Fruit fly (Drosophila melanogaster): ENCODE data around the gene CG13362.

Gene CG13362

dm6 chrX:755642-756332 is 4.7 kb upstream of the CG13362 start (continued):
- TF ChIP-seq Doc2 (GFP tag; IDR thresholded peaks at IDR 0.05) (peak; percentile 31; the same call in 1 of the 2 replicates), CG31388 (GFP tag; optimal IDR thresholded peaks at IDR 0.05) (peak; percentile 68), NfI (GFP tag; optimal IDR thresholded peaks at IDR 0.05) (peak; percentile 82), z (GFP tag; IDR thresholded peaks at IDR 0.05) (peak; percentile 44; the same call in 1 of the 3 replicates), CG1529 (GFP tag; optimal IDR thresholded peaks at IDR 0.05) (peak; percentile 62), CG18011 (GFP tag; optimal IDR thresholded peaks at IDR 0.05) (peak; percentile 76), CG12659 (GFP tag; optimal IDR thresholded peaks at IDR 0.05) (peak; percentile 78), Nf-YC (tag; optimal IDR thresholded peaks at IDR 0.05) (peak; percentile 55), dmrt99B (tag; optimal IDR thresholded peaks at IDR 0.05) (peak; percentile 82), Lpt (GFP tag; optimal IDR thresholded peaks at IDR 0.05) (no peak), zen (tag; optimal IDR thresholded peaks at IDR 0.05) (peak; percentile 12), disco-r (GFP tag; optimal IDR thresholded peaks at IDR 0.05) (peak; percentile 70), lmd (GFP tag; IDR thresholded peaks at IDR 0.05) (peak; percentile 88), CG6813 (GFP tag; optimal IDR thresholded peaks at IDR 0.05) (peak; percentile 79), pfk (GFP tag; optimal IDR thresholded peaks at IDR 0.05) (no peak), sisA (GFP tag; IDR thresholded peaks at IDR 0.05) (peak; percentile 79), CG6175 (GFP tag; IDR thresholded peaks at IDR 0.05) (peak; percentile 89), kni (GFP tag; optimal IDR thresholded peaks at IDR 0.05) (no peak), CG6765 (GFP tag; optimal IDR thresholded peaks at IDR 0.05) (peak; percentile 30), CG2116 (GFP tag; optimal IDR thresholded peaks at IDR 0.05) (peak; percentile 36), dmrt11E (tag; optimal IDR thresholded peaks at IDR 0.05) (peak; percentile 23), vnd (GFP tag; IDR thresholded peaks at IDR 0.05; ENCODE audit: partially characterized antibody) (no peak), her (GFP tag; optimal IDR thresholded peaks at IDR 0.05) (peak; percentile 89), kay (GFP tag; optimal IDR thresholded peaks at IDR 0.05) (peak; percentile 67), CG9876 (GFP tag; optimal IDR thresholded peaks at IDR 0.05) (peak; percentile 63), ken (GFP tag; IDR thresholded peaks at IDR 0.05) (peak; percentile 83), CG12071 (GFP tag; optimal IDR thresholded peaks at IDR 0.05) (peak; percentile 76), CG7556 (GFP tag; optimal IDR thresholded peaks at IDR 0.05) (peak; percentile 81), CG4424 (GFP tag; optimal IDR thresholded peaks at IDR 0.05) (peak; percentile 72), CG11093 (GFP tag; IDR thresholded peaks at IDR 0.05) (peak; percentile 50; the same call in 2 of the 3 replicates), Blimp-1 (GFP tag; optimal IDR thresholded peaks at IDR 0.05) (peak; percentile 72), CG10147 (GFP tag; optimal IDR thresholded peaks at IDR 0.05) (peak; percentile 86), slou (GFP tag; optimal IDR thresholded peaks at IDR 0.05) (peak; percentile 37), cad (GFP tag; optimal IDR thresholded peaks at IDR 0.05) (no peak), CG43689 (GFP tag; IDR thresholded peaks at IDR 0.05) (peak; percentile 61; the same call in 1 of the 2 replicates), HLH4C (GFP tag; IDR thresholded peaks at IDR 0.05; ENCODE audit: partially characterized antibody) (no peak), CG6254 (GFP tag; optimal IDR thresholded peaks at IDR 0.05) (peak; percentile 59), CG8478 (optimal IDR thresholded peaks at IDR 0.05) (no peak), Elba2 (GFP tag; optimal IDR thresholded peaks at IDR 0.05) (no peak), CG8765 (GFP tag; IDR thresholded peaks at IDR 0.05) (peak; percentile 56; the same call in 1 of the 2 replicates), Stat92E (GFP tag; optimal IDR thresholded peaks at IDR 0.05) (no peak), CG17912 (GFP tag; optimal IDR thresholded peaks at IDR 0.05) (no peak), Meics (GFP tag; optimal IDR thresholded peaks at IDR 0.05) (peak; percentile 91), CG9727 (GFP tag; optimal IDR thresholded peaks at IDR 0.05) (peak; percentile 71), Nf-YB (GFP tag; optimal IDR thresholded peaks at IDR 0.05) (peak; percentile 59), Adf1 (GFP tag; IDR thresholded peaks at IDR 0.05) (peak; percentile 78; the same call in 1 of the 2 replicates), Sin3A (optimal IDR thresholded peaks at IDR 0.05) (no peak), Eip74EF (GFP tag; optimal IDR thresholded peaks at IDR 0.05) (peak in 1 of 2 experiments; percentile 45), lilli (GFP tag; optimal IDR thresholded peaks at IDR 0.05) (peak; percentile 95)
